Worm (Caenorhabditis elegans): ENCODE data around the gene srt-35.

DNA sequence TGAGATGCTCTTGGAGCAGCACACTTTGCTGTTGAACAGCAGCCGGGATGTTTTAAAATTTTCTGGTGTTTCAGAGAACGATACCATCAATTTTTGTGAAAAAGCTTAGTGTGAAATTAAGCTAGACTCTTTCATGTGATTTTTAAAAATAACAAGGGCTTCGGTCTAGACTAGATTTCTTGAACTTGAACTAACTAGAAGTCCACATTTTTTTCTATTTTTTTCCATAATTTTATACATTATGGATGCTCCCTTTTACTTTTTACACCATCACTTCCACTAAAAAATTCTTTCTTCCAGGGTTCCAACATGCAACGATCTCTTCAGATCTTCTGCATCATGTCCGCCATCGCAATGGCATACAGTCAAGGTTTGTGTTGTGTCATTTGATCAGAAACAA lies 28.3 kb downstream of the srt-35 start, which contains the start of gene nlp-13:
- TF ChIP-seq ceh-28 (tag; optimal IDR thresholded peaks at IDR 0.05) (no peak), ztf-11 (tag; optimal IDR thresholded peaks at IDR 0.05) (no peak), nhr-237 (tag; optimal IDR thresholded peaks at IDR 0.05) (no peak), fkh-2 (tag; optimal IDR thresholded peaks at IDR 0.05) (no peak), nhr-12 (tag; optimal IDR thresholded peaks at IDR 0.05) (no peak), R02D3.7 (tag; optimal IDR thresholded peaks at IDR 0.05) (no peak), lin-39 (tag; optimal IDR thresholded peaks at IDR 0.05) (no peak), zag-1 (tag; optimal IDR thresholded peaks at IDR 0.05) (no peak), unc-39 (tag; optimal IDR thresholded peaks at IDR 0.05) (no peak), tbx-2 (tag; optimal IDR thresholded peaks at IDR 0.05) (no peak), egl-27 (tag; optimal IDR thresholded peaks at IDR 0.05) (no peak), fkh-10 (GFP tag; optimal IDR thresholded peaks at IDR 0.05) (no peak)

Measured in whole organism, L3 larva.